Worm (Caenorhabditis elegans): ENCODE measurements around the gene T20F7.1.
A peak's percentile ranks its signal among the peaks of the same experiment; 100 is the strongest.

T20F7.1 gene

ce11 chrX:16872446-16872962, at the start of gene T20F7.1 (continued):
- no peak for TF ChIP-seq mab-9 (GFP tag; IDR thresholded peaks at IDR 0.05)
- TF ChIP-seq sptf-1 (tag; optimal IDR thresholded peaks at IDR 0.05): no peak
- no peak for TF ChIP-seq tlp-1 (tag; optimal IDR thresholded peaks at IDR 0.05)
- TF ChIP-seq ama-1 (optimal IDR thresholded peaks at IDR 0.05): no peak
- TF ChIP-seq nhr-20 (tag; optimal IDR thresholded peaks at IDR 0.05): peak; percentile 87
- peak; percentile 37 to 80 (median 56) for TF ChIP-seq ceh-82 (tag; optimal IDR thresholded peaks at IDR 0.05)
- peak; percentile 19 for TF ChIP-seq fos-1 (tag; optimal IDR thresholded peaks at IDR 0.05)
- peak; percentile 78 for TF ChIP-seq rnt-1 (tag; optimal IDR thresholded peaks at IDR 0.05)
- TF ChIP-seq unc-130 (tag; optimal IDR thresholded peaks at IDR 0.05): peak; percentile 63
- TF ChIP-seq fkh-10 (GFP tag; optimal IDR thresholded peaks at IDR 0.05): peak; percentile 11
- no peak for TF ChIP-seq skn-1 (tag; optimal IDR thresholded peaks at IDR 0.05)
- TF ChIP-seq fkh-4 (tag; optimal IDR thresholded peaks at IDR 0.05; ENCODE audit: borderline replicate concordance): no peak
- peak; percentile 51 for TF ChIP-seq elt-2 (tag; optimal IDR thresholded peaks at IDR 0.05)
- TF ChIP-seq snpc-4 (tag; optimal IDR thresholded peaks at IDR 0.05): peak; percentile 19
- peak; percentile 70 for TF ChIP-seq C16A3.4 (tag; optimal IDR thresholded peaks at IDR 0.05)
- TF ChIP-seq nhr-12 (tag; optimal IDR thresholded peaks at IDR 0.05): no peak
- TF ChIP-seq irx-1 (tag; optimal IDR thresholded peaks at IDR 0.05): peak; percentile 41
- TF ChIP-seq lin-35 (GFP tag; optimal IDR thresholded peaks at IDR 0.05): peak; percentile 57 to 79
- TF ChIP-seq nhr-85 (tag): peak; percentile 48
- no peak for TF ChIP-seq unc-98 (GFP tag; IDR thresholded peaks at IDR 0.05)
- peak; percentile 73 for TF ChIP-seq tbx-2 (tag; optimal IDR thresholded peaks at IDR 0.05)
- no peak for TF ChIP-seq pqm-1 (tag; optimal IDR thresholded peaks at IDR 0.05)
- TF ChIP-seq ceh-88 (GFP tag; IDR thresholded peaks at IDR 0.05): no peak
- TF ChIP-seq jun-1 (tag; optimal IDR thresholded peaks at IDR 0.05): peak; percentile 16
- TF ChIP-seq egl-13 (tag; optimal IDR thresholded peaks at IDR 0.05): no peak
- no peak for TF ChIP-seq nhr-76 (tag; optimal IDR thresholded peaks at IDR 0.05)
- no peak for TF ChIP-seq F16B12.6 (tag; optimal IDR thresholded peaks at IDR 0.05)
- TF ChIP-seq nhr-90 (tag; optimal IDR thresholded peaks at IDR 0.05; ENCODE audit: poor library complexity): peak; percentile 68
- no peak for TF ChIP-seq sox-4 (tag; optimal IDR thresholded peaks at IDR 0.05)
- no peak for TF ChIP-seq grh-1 (GFP tag; IDR thresholded peaks at IDR 0.05)
- TF ChIP-seq efl-3 (GFP tag; optimal IDR thresholded peaks at IDR 0.05): no peak
- peak in 1 of 2 experiments; percentile 21 for TF ChIP-seq ztf-11 (tag; optimal IDR thresholded peaks at IDR 0.05)
- peak; percentile 91 for TF ChIP-seq lin-14 (GFP tag; optimal IDR thresholded peaks at IDR 0.05)

DNA sequence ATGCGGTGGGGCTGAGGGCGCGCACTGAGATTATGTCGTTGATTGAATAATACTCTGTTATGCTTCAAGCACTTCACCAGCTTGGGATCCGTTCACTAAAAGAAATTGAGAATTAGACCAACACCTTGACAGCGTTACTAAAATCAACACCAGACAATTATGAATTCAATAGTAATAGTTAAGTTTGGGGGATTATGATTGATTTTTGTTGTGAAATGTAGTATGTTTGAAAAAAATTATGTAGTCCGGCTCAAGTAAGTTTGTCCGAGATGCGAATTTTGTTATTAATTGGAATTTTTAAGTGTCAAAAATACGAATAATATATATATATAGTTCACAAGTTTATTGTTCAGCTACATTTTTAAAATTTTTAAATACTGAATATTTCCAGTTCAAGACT, 47.4 kb upstream of the T20F7.1 start, which contains the start of gene sto-5:
Gene sto-5 (minus strand): TSS at position 101 of the 400 bp plus-strand sequence.
- TF ChIP-seq unc-86 (tag; optimal IDR thresholded peaks at IDR 0.05) (no peak), blmp-1 (tag; optimal IDR thresholded peaks at IDR 0.05) (no peak), unc-98 (GFP tag; IDR thresholded peaks at IDR 0.05) (no peak), hpl-2 (GFP tag; optimal IDR thresholded peaks at IDR 0.05) (no peak), lin-13 (GFP tag; optimal IDR thresholded peaks at IDR 0.05) (no peak), efl-3 (GFP tag; optimal IDR thresholded peaks at IDR 0.05) (no peak), unc-62 (GFP tag; optimal IDR thresholded peaks at IDR 0.05) (no peak), nhr-84 (tag; optimal IDR thresholded peaks at IDR 0.05) (no peak), C04F5.9 (tag; optimal IDR thresholded peaks at IDR 0.05) (no peak), efl-1 (optimal IDR thresholded peaks at IDR 0.05) (no peak), efl-1 (GFP tag; optimal IDR thresholded peaks at IDR 0.05 in 1 of 2) (no peak), ceh-82 (tag; optimal IDR thresholded peaks at IDR 0.05) (no peak), nhr-19 (GFP tag; conservative IDR thresholded peaks at IDR 0.05) (no peak)

DNA sequence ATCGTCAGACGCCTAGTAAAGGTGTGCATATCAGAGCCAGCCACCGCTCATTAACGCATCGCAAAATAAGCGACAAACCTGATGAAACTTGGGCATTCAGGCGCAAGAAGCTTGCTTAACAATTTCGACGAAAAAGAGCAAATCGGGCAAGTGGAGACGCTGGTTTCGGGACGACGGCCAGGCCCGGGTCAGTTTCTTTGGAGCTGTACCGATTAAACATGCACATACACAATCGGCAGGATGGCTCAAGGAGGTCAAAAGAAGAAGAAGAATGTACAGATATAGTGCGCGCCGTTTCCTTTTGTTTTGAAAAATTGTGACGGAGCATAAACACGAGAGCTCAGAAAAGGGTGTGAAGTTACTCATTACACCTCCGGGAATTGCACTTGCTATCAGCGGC, 46.2 kb upstream of the T20F7.1 start:
- no peak for TF ChIP-seq lin-15B (tag; optimal IDR thresholded peaks at IDR 0.05)
- no peak for TF ChIP-seq unc-130 (tag; optimal IDR thresholded peaks at IDR 0.05)
- TF ChIP-seq ztf-11 (tag; optimal IDR thresholded peaks at IDR 0.05): no peak
- no peak for TF ChIP-seq efl-3 (GFP tag; optimal IDR thresholded peaks at IDR 0.05)
- TF ChIP-seq egl-13 (tag; optimal IDR thresholded peaks at IDR 0.05): no peak
- no peak for TF ChIP-seq blmp-1 (tag; optimal IDR thresholded peaks at IDR 0.05)
- no peak for TF ChIP-seq fos-1 (tag; optimal IDR thresholded peaks at IDR 0.05)
- TF ChIP-seq nhr-85 (tag): no peak
